Worm (Caenorhabditis elegans): ENCODE measurements around the gene Y57A10A.4.

Gene Y57A10A.4

ce11 chrII:12202921-12203320, 51.2 kb downstream of the Y57A10A.4 start, which contains the start of gene aqp-12:
TSS of gene aqp-12 (plus strand) at chrII:12203221.
- TF ChIP-seq hnd-1 (tag; optimal IDR thresholded peaks at IDR 0.05), result no peak
- no peak for TF ChIP-seq tra-4 (tag; optimal IDR thresholded peaks at IDR 0.05)
- no peak for TF ChIP-seq ceh-36 (tag; optimal IDR thresholded peaks at IDR 0.05)
- TF ChIP-seq tbx-37 (GFP tag; conservative IDR thresholded peaks at IDR 0.05), result no peak
- TF ChIP-seq pes-1 (GFP tag; IDR thresholded peaks at IDR 0.05), result no peak
- TF ChIP-seq hmg-4 (GFP tag; optimal IDR thresholded peaks at IDR 0.05), result no peak
- TF ChIP-seq sea-1 (GFP tag; conservative IDR thresholded peaks at IDR 0.05), result no peak
- TF ChIP-seq flt-1 (GFP tag; IDR thresholded peaks at IDR 0.05), result no peak
- TF ChIP-seq tbx-11 (GFP tag; IDR thresholded peaks at IDR 0.05), result no peak
- no peak for TF ChIP-seq B0310.2 (tag; optimal IDR thresholded peaks at IDR 0.05)
- TF ChIP-seq ceh-13 (GFP tag; optimal IDR thresholded peaks at IDR 0.05), result no peak

Data from whole organism, early embryonic.